Fruit fly (Drosophila melanogaster): ENCODE data around the gene CG33116.

The CG33116 gene

DNA sequence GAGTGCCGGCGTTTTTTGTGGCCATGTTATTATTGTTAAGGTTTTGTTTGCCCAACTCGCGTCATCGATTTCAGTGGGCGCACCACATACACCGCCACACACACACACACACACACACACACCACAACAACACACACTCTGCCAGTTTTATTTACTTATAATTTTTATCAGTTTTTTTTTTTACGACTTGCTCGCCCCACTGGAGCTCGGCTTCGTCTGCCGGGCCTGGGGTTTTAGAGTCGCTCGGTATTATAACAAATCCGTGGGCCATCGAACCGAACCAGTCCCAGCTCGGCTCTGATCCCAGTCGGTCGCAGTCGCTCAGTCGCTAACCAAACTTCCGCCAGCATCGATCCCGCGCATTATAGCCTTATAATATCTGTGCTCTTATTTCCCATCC lies 16.1 kb downstream of the CG33116 start (continued):
- TF ChIP-seq Mes4 (GFP tag; optimal IDR thresholded peaks at IDR 0.05) (no peak), phol (tag; optimal IDR thresholded peaks at IDR 0.05) (no peak), CG4360 (GFP tag; IDR thresholded peaks at IDR 0.05) (peak; percentile 47), pho (GFP tag; optimal IDR thresholded peaks at IDR 0.05) (peak; percentile 10), CG30403 (GFP tag; optimal IDR thresholded peaks at IDR 0.05) (no peak), Stat92E (GFP tag; optimal IDR thresholded peaks at IDR 0.05) (peak in 1 of 3 experiments; percentile 41), btn (GFP tag; optimal IDR thresholded peaks at IDR 0.05) (no peak), CG11398 (GFP tag; optimal IDR thresholded peaks at IDR 0.05) (no peak), Ssrp (tag; optimal IDR thresholded peaks at IDR 0.05) (no peak), tap (tag; optimal IDR thresholded peaks at IDR 0.05) (no peak), H15 (GFP tag; IDR thresholded peaks at IDR 0.05) (no peak), Lpt (GFP tag; optimal IDR thresholded peaks at IDR 0.05) (no peak), CG2202 (tag; optimal IDR thresholded peaks at IDR 0.05) (no peak), CG12942 (GFP tag; optimal IDR thresholded peaks at IDR 0.05) (no peak), CG34224 (GFP tag; IDR thresholded peaks at IDR 0.05; ENCODE audit: partially characterized antibody) (no peak), Side (GFP tag; optimal IDR thresholded peaks at IDR 0.05) (peak; percentile 31), chm (GFP tag; IDR thresholded peaks at IDR 0.05) (no peak), CG12155 (GFP tag; optimal IDR thresholded peaks at IDR 0.05) (no peak), ind (GFP tag; optimal IDR thresholded peaks at IDR 0.05) (no peak), TFAM (GFP tag; optimal IDR thresholded peaks at IDR 0.05) (no peak), abd-A (tag; optimal IDR thresholded peaks at IDR 0.05) (peak; percentile 84), CG14667 (GFP tag; IDR thresholded peaks at IDR 0.05) (no peak), CG3726 (GFP tag; IDR thresholded peaks at IDR 0.05) (no peak), CG1647 (GFP tag; optimal IDR thresholded peaks at IDR 0.05) (no peak), E2f2 (GFP tag; IDR thresholded peaks at IDR 0.05) (peak; percentile 8; the same call in 1 of the 2 replicates), Ravus (GFP tag; IDR thresholded peaks at IDR 0.05) (no peak), vvl (GFP tag; IDR thresholded peaks at IDR 0.05) (peak; percentile 69; the same call in 1 of the 2 replicates), B-H1 (GFP tag; IDR thresholded peaks at IDR 0.05) (no peak), CG14441 (GFP tag; IDR thresholded peaks at IDR 0.05) (0 out of 2 replicates have a peak, but pooled peaks have one; percentile 6), CG8281 (tag; optimal IDR thresholded peaks at IDR 0.05) (no peak), CG17186 (GFP tag; optimal IDR thresholded peaks at IDR 0.05) (no peak), CrebB (tag; optimal IDR thresholded peaks at IDR 0.05) (peak; percentile 48), Xrp1 (GFP tag; IDR thresholded peaks at IDR 0.05) (0 out of 2 replicates have a peak, but pooled peaks have one; percentile 7), Med (GFP tag) (no peak), CG34422 (GFP tag; IDR thresholded peaks at IDR 0.05) (peak; percentile 44; the same call in 1 of the 3 replicates), wor (GFP tag; IDR thresholded peaks at IDR 0.05) (no peak), GATAe (GFP tag; conservative IDR thresholded peaks at IDR 0.05) (no peak), gsb-n (tag; optimal IDR thresholded peaks at IDR 0.05) (no peak), fru (optimal IDR thresholded peaks at IDR 0.05) (no peak), Spps (tag; optimal IDR thresholded peaks at IDR 0.05) (no peak), B-H2 (GFP tag; optimal IDR thresholded peaks at IDR 0.05) (peak; percentile 1), Sox100B (GFP tag; optimal IDR thresholded peaks at IDR 0.05) (no peak), Pdp1 (GFP tag; optimal IDR thresholded peaks at IDR 0.05) (peak in 1 of 2 experiments; percentile 13), CG7987 (GFP tag; optimal IDR thresholded peaks at IDR 0.05) (no peak), oc (tag; optimal IDR thresholded peaks at IDR 0.05) (peak; percentile 62), tx (GFP tag; optimal IDR thresholded peaks at IDR 0.05) (no peak), ERR (GFP tag; optimal IDR thresholded peaks at IDR 0.05) (no peak), eve (GFP tag; optimal IDR thresholded peaks at IDR 0.05) (no peak), CkIIα-i1 (GFP tag; IDR thresholded peaks at IDR 0.05) (no peak), lab (GFP tag; optimal IDR thresholded peaks at IDR 0.05) (no peak), CG2875 (GFP tag; optimal IDR thresholded peaks at IDR 0.05) (peak; percentile 17), HHEX (GFP tag; optimal IDR thresholded peaks at IDR 0.05) (no peak)
